Worm (Caenorhabditis elegans) whole organism, L2 larva: ENCODE data around the gene sru-40.

Experiments used
- C34F6.9 ChIP-seq: fragments of 150-350 bp; optimal IDR thresholded peaks from 2 replicates; lab custom pipeline; 2014; ENCODE audit warnings: missing biosample characterization, missing genetic modification characterization
- F13H6.1 ChIP-seq: sonication (generic microtip); optimal IDR thresholded peaks from 2 replicates; lab custom pipeline; 2016; ENCODE audit warnings: missing genetic modification characterization, missing compliant biosample characterization
- R02D3.7 ChIP-seq: fragments of 150-350 bp; optimal IDR thresholded peaks from 2 replicates; lab custom pipeline; 2014; ENCODE audit warnings: missing biosample characterization, missing genetic modification characterization
- Y55F3AM.14 ChIP-seq: fragments of 200-800 bp; sonication (Bioruptor generic); optimal IDR thresholded peaks from 2 replicates; lab custom pipeline; 2018; ENCODE audit warnings: mild to moderate bottlenecking, missing genetic modification characterization, missing compliant biosample characterization
- ZK546.5 ChIP-seq: sonication (generic microtip); optimal IDR thresholded peaks from 2 replicates; lab custom pipeline; 2017; ENCODE audit warnings: missing biosample characterization, missing genetic modification characterization
- aly-2 ChIP-seq: fragments of 150-350 bp; optimal IDR thresholded peaks from 2 replicates; lab custom pipeline; 2014; ENCODE audit warnings: missing biosample characterization, missing genetic modification characterization
- ama-1 ChIP-seq: fragments of 150-350 bp; optimal IDR thresholded peaks from 2 replicates; lab custom pipeline; 2018; ENCODE audit warnings: inconsistent platforms
- blmp-1 ChIP-seq: sonication (generic microtip); optimal IDR thresholded peaks from 2 replicates; lab custom pipeline; 2017; ENCODE audit warnings: missing genetic modification characterization, mild to moderate bottlenecking, missing compliant biosample characterization, antibody characterized with exemption, moderate library complexity; ENCODE audit not compliant: insufficient read depth
- crh-2 ChIP-seq: sonication (generic microtip); optimal IDR thresholded peaks from 2 replicates; lab custom pipeline; 2017; ENCODE audit warnings: missing biosample characterization, missing genetic modification characterization
- dmd-4 ChIP-seq: sonication (generic microtip); optimal IDR thresholded peaks from 2 replicates; lab custom pipeline; 2017; ENCODE audit warnings: missing biosample characterization, missing genetic modification characterization
- egl-27 ChIP-seq: sonication (generic microtip); optimal IDR thresholded peaks from 3 replicates; lab custom pipeline; 2017; ENCODE audit warnings: missing biosample characterization, missing genetic modification reagents, missing genetic modification characterization
- elt-1 ChIP-seq: fragments of 150-350 bp; optimal IDR thresholded peaks from 2 replicates; lab custom pipeline; 2014; ENCODE audit warnings: missing biosample characterization, missing genetic modification characterization
- gmeb-1 ChIP-seq: fragments of 150-350 bp; optimal IDR thresholded peaks from 2 replicates; lab custom pipeline; 2014; ENCODE audit warnings: missing biosample characterization, missing genetic modification characterization
- lin-11 ChIP-seq: fragments of 150-350 bp; sonication (generic microtip); optimal IDR thresholded peaks from 2 replicates; lab custom pipeline; 2014; ENCODE audit warnings: missing biosample characterization, missing genetic modification characterization, inconsistent platforms, mixed read lengths
- lin-13 ChIP-seq: fragments of 150-350 bp; optimal IDR thresholded peaks from 2 replicates; lab custom pipeline; 2014; ENCODE audit warnings: missing biosample characterization, missing genetic modification reagents, missing genetic modification characterization
- lin-39 ChIP-seq: fragments of 150-350 bp; optimal IDR thresholded peaks from 2 replicates; lab custom pipeline; 2014; ENCODE audit warnings: missing biosample characterization, missing genetic modification reagents, missing genetic modification characterization
- mab-5 ChIP-seq: fragments of 150-350 bp; optimal IDR thresholded peaks from 2 replicates; lab custom pipeline; 2014; ENCODE audit warnings: missing biosample characterization, missing genetic modification characterization
- mdl-1 ChIP-seq, 2 experiments: fragments of 150-350 bp in 1 of 2; sonication (generic microtip) in 1 of 2; optimal IDR thresholded peaks; 2 replicates each; lab custom pipeline; 2017; ENCODE audit warnings: missing biosample characterization in 2 of 2, missing genetic modification characterization in 2 of 2
- nhr-10 ChIP-seq: sonication (generic microtip); optimal IDR thresholded peaks from 2 replicates; lab custom pipeline; 2017; ENCODE audit warnings: missing biosample characterization, missing genetic modification characterization
- nhr-12 ChIP-seq: fragments of 150-350 bp; optimal IDR thresholded peaks from 2 replicates; lab custom pipeline; 2014; ENCODE audit warnings: missing biosample characterization, missing genetic modification characterization
- nhr-129 ChIP-seq: fragments of 150-350 bp; optimal IDR thresholded peaks from 2 replicates; lab custom pipeline; 2014; ENCODE audit warnings: missing biosample characterization, missing genetic modification characterization
- nhr-23 ChIP-seq: fragments of 150-350 bp; optimal IDR thresholded peaks from 2 replicates; lab custom pipeline; 2014; ENCODE audit warnings: missing biosample characterization, missing genetic modification reagents, missing genetic modification characterization
- nhr-237 ChIP-seq: fragments of 150-350 bp; optimal IDR thresholded peaks from 2 replicates; lab custom pipeline; 2014; ENCODE audit warnings: missing biosample characterization, missing genetic modification characterization
- nhr-25 ChIP-seq: fragments of 150-350 bp; sonication (generic microtip); optimal IDR thresholded peaks from 3 replicates; lab custom pipeline; 2014; ENCODE audit warnings: missing biosample characterization, missing genetic modification characterization
- nhr-6 ChIP-seq: fragments of 150-350 bp; optimal IDR thresholded peaks from 2 replicates; lab custom pipeline; 2014; ENCODE audit warnings: missing biosample characterization, missing genetic modification characterization
- nhr-77 ChIP-seq: fragments of 150-350 bp; optimal IDR thresholded peaks from 2 replicates; lab custom pipeline; 2014; ENCODE audit warnings: missing biosample characterization, missing genetic modification characterization
- sem-4 ChIP-seq: fragments of 150-350 bp; optimal IDR thresholded peaks from 2 replicates; lab custom pipeline; 2014; ENCODE audit warnings: missing biosample characterization, missing genetic modification reagents, missing genetic modification characterization
- skn-1 ChIP-seq: sonication (generic microtip); optimal IDR thresholded peaks from 2 replicates; lab custom pipeline; 2017; ENCODE audit warnings: missing biosample characterization, missing genetic modification characterization
- sma-3 ChIP-seq: sonication (generic microtip); optimal IDR thresholded peaks from 2 replicates; lab custom pipeline; 2016; ENCODE audit warnings: missing genetic modification reagents, missing genetic modification characterization, missing compliant biosample characterization
- sma-9 ChIP-seq, 2 experiments: fragments of 150-350 bp in 1 of 2; sonication (generic microtip) in 1 of 2; optimal IDR thresholded peaks; 2 replicates each; lab custom pipeline; 2014 to 2016; ENCODE audit warnings: missing genetic modification characterization in 2 of 2, mild to moderate bottlenecking in 1 of 2, missing biosample characterization in 1 of 2, missing compliant biosample characterization in 1 of 2, missing genetic modification reagents in 1 of 2, moderate library complexity in 1 of 2
- snpc-4 ChIP-seq: fragments of 150-350 bp; optimal IDR thresholded peaks from 2 replicates; lab custom pipeline; 2014; ENCODE audit warnings: missing biosample characterization, missing genetic modification characterization
- unc-39 ChIP-seq: fragments of 150-350 bp; optimal IDR thresholded peaks from 2 replicates; lab custom pipeline; 2014; ENCODE audit warnings: missing biosample characterization, missing genetic modification characterization
- unc-55 ChIP-seq: fragments of 150-350 bp; sonication (generic microtip); optimal IDR thresholded peaks from 3 replicates; lab custom pipeline; 2014; ENCODE audit warnings: missing biosample characterization, missing genetic modification reagents, missing genetic modification characterization
- zag-1 ChIP-seq: fragments of 150-350 bp; optimal IDR thresholded peaks from 2 replicates; lab custom pipeline; 2014; ENCODE audit warnings: missing biosample characterization, missing genetic modification characterization
- ztf-1 ChIP-seq: fragments of 200-800 bp; sonication (Bioruptor generic); conservative IDR thresholded peaks from 2 replicates; pipeline ENCODE4 v1.3.6; 2022; ENCODE audit warnings: missing genetic modification characterization, missing compliant biosample characterization
- ztf-11 ChIP-seq: sonication (generic microtip); optimal IDR thresholded peaks from 2 replicates; lab custom pipeline; 2017; ENCODE audit warnings: missing biosample characterization, missing genetic modification characterization

sru-40 gene

ce11 chrV:9789657-9790261 is 44.0 kb downstream of the sru-40 start, which contains the start of gene ztf-7 (continued):
- TF ChIP-seq lin-13 (GFP tag; lab: Kevin White, UChicago), result peak; percentile 83
- peak; percentile 99 for TF ChIP-seq C34F6.9 (tag; lab: Kevin White, UChicago)
- no peak for TF ChIP-seq nhr-77
- TF ChIP-seq blmp-1 (tag; lab: Kevin White, UChicago), result peak; percentile 84
- TF ChIP-seq dmd-4 (tag; lab: Kevin White, UChicago), result peak; percentile 51
- no peak for TF ChIP-seq lin-39 (tag; lab: Kevin White, UChicago)
- TF ChIP-seq F13H6.1, result peak; percentile 96
- peak; percentile 97 for TF ChIP-seq crh-2 (tag; lab: Kevin White, UChicago)
- TF ChIP-seq ztf-11, result no peak
- TF ChIP-seq unc-55, result peak; percentile 83
- peak; percentile 97 for TF ChIP-seq sma-9 (GFP tag; optimal IDR thresholded peaks at IDR 0.05; lab: Kevin White, UChicago)
- TF ChIP-seq sma-9 (tag; optimal IDR thresholded peaks at IDR 0.05; lab: Kevin White, UChicago), result no peak
- no peak for TF ChIP-seq nhr-23 (tag; lab: Kevin White, UChicago)
- TF ChIP-seq mdl-1 (tag; optimal IDR thresholded peaks at IDR 0.05; lab: Kevin White, UChicago), result peak; percentile 79 to 95
- peak; percentile 95 for TF ChIP-seq lin-11 (tag; lab: Kevin White, UChicago)
- peak; percentile 38 for TF ChIP-seq nhr-237 (tag; lab: Kevin White, UChicago)
- peak; percentile 94 for TF ChIP-seq nhr-129 (tag; lab: Kevin White, UChicago)
- peak; percentile 72 for TF ChIP-seq skn-1 (tag; lab: Kevin White, UChicago)
- no peak for TF ChIP-seq unc-39 (tag; lab: Kevin White, UChicago)
- TF ChIP-seq nhr-10 (tag; lab: Kevin White, UChicago), result no peak
- TF ChIP-seq elt-1 (tag; lab: Kevin White, UChicago), result no peak

- TF ChIP-seq zag-1, result no peak
- peak; percentile 82 for TF ChIP-seq ama-1 (lab: Kevin White, UChicago)
- TF ChIP-seq nhr-77, result no peak
- peak; percentile 6 for TF ChIP-seq F13H6.1
- TF ChIP-seq ZK546.5 (tag; lab: Kevin White, UChicago), result no peak
- TF ChIP-seq nhr-25 (tag; lab: Kevin White, UChicago), result peak; percentile 39
- TF ChIP-seq Y55F3AM.14 (GFP tag; lab: Kevin White, UChicago), result no peak
- TF ChIP-seq nhr-129 (tag; lab: Kevin White, UChicago), result peak; percentile 6
- TF ChIP-seq lin-39 (tag; lab: Kevin White, UChicago), result no peak
- TF ChIP-seq sma-9 (GFP tag; optimal IDR thresholded peaks at IDR 0.05; lab: Kevin White, UChicago), result no peak
- TF ChIP-seq sma-9 (tag; optimal IDR thresholded peaks at IDR 0.05; lab: Kevin White, UChicago), result no peak
Observed at ce11 chrV:9786721-9787131, 47.1 kb downstream of the sru-40 start, which contains the start of gene F46B6.6. Gene F46B6.6 (minus strand): TSS chrV:9786868.

- TF ChIP-seq nhr-6 (no peak), sma-3 (GFP tag; lab: Kevin White, UChicago) (no peak), blmp-1 (tag; lab: Kevin White, UChicago) (no peak), nhr-10 (tag; lab: Kevin White, UChicago) (no peak), egl-27 (tag; lab: Kevin White, UChicago) (no peak), nhr-237 (tag; lab: Kevin White, UChicago) (no peak), unc-55 (no peak)
Observed at ce11 chrV:9784215-9784614, 49.6 kb downstream of the sru-40 start.

- TF ChIP-seq aly-2 (tag; lab: Kevin White, UChicago) (no peak), nhr-6 (no peak), gmeb-1 (tag; lab: Kevin White, UChicago) (no peak), ama-1 (lab: Kevin White, UChicago) (no peak), unc-55 (no peak), nhr-25 (tag; lab: Kevin White, UChicago) (no peak), R02D3.7 (no peak), ztf-1 (GFP tag; lab: Robert Waterston, UW) (no peak), snpc-4 (tag; lab: Kevin White, UChicago) (no peak), unc-39 (tag; lab: Kevin White, UChicago) (no peak), sem-4 (no peak), crh-2 (tag; lab: Kevin White, UChicago) (no peak), nhr-10 (tag; lab: Kevin White, UChicago) (no peak), F13H6.1 (no peak), nhr-23 (tag; lab: Kevin White, UChicago) (no peak), blmp-1 (tag; lab: Kevin White, UChicago) (no peak), egl-27 (tag; lab: Kevin White, UChicago) (no peak), mab-5 (tag; lab: Kevin White, UChicago) (no peak), skn-1 (tag; lab: Kevin White, UChicago) (no peak), nhr-12 (tag; lab: Kevin White, UChicago) (no peak)
Observed at ce11 chrV:9782969-9783368, 50.8 kb downstream of the sru-40 start, which contains the start of gene F46B6.5. Gene F46B6.5 (minus strand): TSS chrV:9783069.
